Worm (Caenorhabditis elegans) whole organism, midembryonic: ENCODE data around the gene F27E5.3.

Source experiments
- flt-1 ChIP-seq: fragments of 200-800 bp; sonication (Bioruptor generic); IDR thresholded peaks from 2 replicates; pipeline ENCODE4 v1.3.6; 2022; ENCODE audit warnings: missing genetic modification characterization, missing compliant biosample characterization
- ztf-29 ChIP-seq: fragments of 200-800 bp; sonication (Bioruptor generic); IDR thresholded peaks from 2 replicates; pipeline ENCODE4 v1.3.6; 2022; ENCODE audit warnings: missing genetic modification reagents, missing genetic modification characterization, missing compliant biosample characterization

DNA sequence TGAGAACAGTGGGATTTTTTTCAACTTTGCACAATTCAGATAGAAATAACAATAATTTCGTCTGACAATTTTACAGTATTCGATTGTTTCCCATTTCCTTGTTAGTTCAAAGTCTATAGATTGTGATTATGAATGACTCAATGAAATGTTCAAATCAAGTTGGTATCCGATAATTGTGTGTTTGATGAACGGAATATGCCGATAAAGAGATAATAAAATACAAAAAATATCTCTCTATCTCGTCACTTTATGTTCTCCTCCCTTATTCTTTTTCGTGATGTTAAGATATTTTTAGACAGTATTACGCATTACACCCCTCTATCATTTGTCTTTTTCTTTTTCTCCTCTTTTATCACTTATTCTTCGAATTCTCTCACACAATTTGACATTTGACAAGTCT, 21.5 kb downstream of the F27E5.3 start, which contains the start of gene F27E5.7:
- TF ChIP-seq ztf-29 (no peak), flt-1 (GFP tag; lab: Robert Waterston, UW) (no peak)
